Fruit fly (Drosophila melanogaster): Measurements from ENCODE around the gene CG42781.

The CG42781 gene

DNA sequence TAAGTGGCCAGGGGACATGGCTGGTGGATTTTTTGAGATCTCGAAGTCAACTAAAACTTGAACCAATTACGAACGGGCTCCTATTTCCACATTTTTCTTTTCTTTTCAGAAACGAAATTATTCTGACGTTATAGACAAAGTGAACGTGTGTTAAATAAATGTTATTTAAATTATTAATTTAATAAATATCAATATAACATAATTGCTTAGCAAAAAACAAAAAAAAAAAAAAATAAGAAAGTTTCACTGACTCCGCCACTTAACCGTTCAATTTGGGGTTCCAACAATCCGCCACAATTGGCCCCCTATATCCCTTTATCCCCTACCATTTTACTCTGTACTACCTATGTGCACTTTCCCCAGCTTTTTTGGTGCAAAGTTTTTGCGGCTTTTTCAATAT is at the start of gene CG42781:
Gene CG42781, minus strand, starts transcription at position 101 of the 400 bp plus-strand sequence.
- TF ChIP-seq Sin3A (optimal IDR thresholded peaks at IDR 0.05) (no peak), Myc (optimal IDR thresholded peaks at IDR 0.05) (no peak), insv (optimal IDR thresholded peaks at IDR 0.05) (no peak), h (optimal IDR thresholded peaks at IDR 0.05) (no peak), ttk (optimal IDR thresholded peaks at IDR 0.05) (no peak), psq (optimal IDR thresholded peaks at IDR 0.05) (no peak)

DNA sequence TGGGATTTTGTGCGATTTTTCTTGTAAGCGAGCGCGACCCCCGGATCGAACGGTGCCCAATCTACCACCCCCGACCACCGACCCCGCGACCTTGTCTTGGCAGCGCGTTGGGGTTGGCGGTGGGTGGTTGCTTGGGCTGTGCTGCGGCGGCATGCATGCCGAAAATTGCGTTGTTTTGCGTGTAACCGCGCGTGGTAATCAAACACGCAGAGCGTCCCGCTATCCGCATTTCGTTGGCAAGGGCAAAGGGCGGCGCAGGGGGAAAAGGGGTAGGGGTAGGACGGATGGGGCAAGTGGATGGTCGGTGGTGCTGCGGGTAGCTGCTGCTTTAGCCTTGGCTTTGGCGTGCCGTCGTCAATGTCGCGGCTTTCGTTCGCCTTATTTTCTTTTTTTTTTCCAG is 49.6 kb upstream of the CG42781 start:
- TF ChIP-seq h (optimal IDR thresholded peaks at IDR 0.05) = no peak
- TF ChIP-seq psq (optimal IDR thresholded peaks at IDR 0.05) = no peak
- no peak for TF ChIP-seq ttk (optimal IDR thresholded peaks at IDR 0.05)
- TF ChIP-seq Sin3A (optimal IDR thresholded peaks at IDR 0.05) = no peak
- TF ChIP-seq Myc (optimal IDR thresholded peaks at IDR 0.05) = no peak
- TF ChIP-seq insv (optimal IDR thresholded peaks at IDR 0.05) = no peak

DNA sequence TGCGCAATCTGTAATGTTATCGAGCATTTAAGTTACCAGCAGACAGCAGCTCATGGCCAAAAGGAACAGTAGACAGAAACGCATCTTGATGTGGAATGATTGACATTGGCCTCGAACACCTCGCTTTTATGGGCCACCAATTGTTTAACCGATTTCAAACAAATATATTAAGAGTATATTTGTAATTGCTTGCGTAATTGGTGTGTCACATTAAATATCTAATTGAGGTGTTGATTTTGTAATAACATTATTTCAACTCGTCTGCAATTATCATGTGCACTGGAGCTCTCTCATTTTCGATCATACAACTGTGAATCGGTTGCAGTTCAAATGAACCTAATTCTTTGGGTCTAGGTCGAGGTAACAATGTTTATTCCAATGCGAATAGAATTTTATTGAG is 42.9 kb upstream of the CG42781 start, which contains the start of gene CG32726:
Gene CG32726, minus strand, starts transcription at position 101 of the 400 bp plus-strand sequence.
- TF ChIP-seq ttk (optimal IDR thresholded peaks at IDR 0.05) (no peak), insv (optimal IDR thresholded peaks at IDR 0.05) (no peak), Myc (optimal IDR thresholded peaks at IDR 0.05) (no peak), h (optimal IDR thresholded peaks at IDR 0.05) (no peak), psq (optimal IDR thresholded peaks at IDR 0.05) (no peak), Sin3A (optimal IDR thresholded peaks at IDR 0.05) (no peak)

DNA sequence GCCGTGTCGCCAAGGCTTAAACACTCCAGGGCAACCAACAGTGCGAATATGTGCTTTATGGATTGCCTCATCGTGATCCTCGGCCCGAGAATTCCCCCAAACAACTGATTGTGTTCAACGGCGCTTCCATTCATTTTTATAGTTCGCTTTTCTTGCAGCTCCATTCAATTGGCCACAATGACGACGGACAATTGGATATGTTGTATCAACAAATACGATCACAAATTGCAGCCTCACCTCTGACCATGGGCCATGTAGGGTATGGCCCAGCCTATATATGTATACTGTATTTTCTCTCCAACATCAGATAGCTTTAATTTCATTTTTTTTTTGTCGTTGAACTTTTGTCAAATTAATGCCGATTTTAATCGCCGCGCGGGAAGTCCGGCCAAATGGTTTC is 42.0 kb upstream of the CG42781 start, which contains the start of gene CG15036:
Gene CG15036, minus strand, starts transcription at position 101 of the 400 bp plus-strand sequence.
- no peak for TF ChIP-seq ttk (optimal IDR thresholded peaks at IDR 0.05)
- TF ChIP-seq h (optimal IDR thresholded peaks at IDR 0.05) = no peak
- no peak for TF ChIP-seq Sin3A (optimal IDR thresholded peaks at IDR 0.05)
- no peak for TF ChIP-seq insv (optimal IDR thresholded peaks at IDR 0.05)
- no peak for TF ChIP-seq psq (optimal IDR thresholded peaks at IDR 0.05)
- no peak for TF ChIP-seq Myc (optimal IDR thresholded peaks at IDR 0.05)

DNA sequence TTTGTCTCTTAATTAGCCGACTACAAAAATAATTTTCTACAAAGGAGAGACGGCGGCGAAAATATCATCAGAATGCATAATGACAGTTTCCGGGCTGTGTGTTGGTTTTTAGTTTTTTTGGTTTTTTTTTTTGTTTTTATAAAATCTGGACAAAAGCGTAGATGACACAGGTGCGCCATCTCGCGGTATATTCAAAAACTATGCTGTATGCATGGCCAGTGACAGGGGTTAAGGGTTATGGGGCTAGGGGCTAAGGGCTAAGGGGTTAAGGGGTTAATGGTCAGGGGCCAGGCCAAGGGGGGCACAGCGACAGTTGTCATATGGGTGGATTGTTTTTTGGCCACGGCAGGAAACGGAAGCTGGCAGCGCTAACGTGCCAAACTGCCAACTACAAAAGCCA is 39.8 kb upstream of the CG42781 start:
- TF ChIP-seq insv (optimal IDR thresholded peaks at IDR 0.05) (no peak), psq (optimal IDR thresholded peaks at IDR 0.05) (no peak)

DNA sequence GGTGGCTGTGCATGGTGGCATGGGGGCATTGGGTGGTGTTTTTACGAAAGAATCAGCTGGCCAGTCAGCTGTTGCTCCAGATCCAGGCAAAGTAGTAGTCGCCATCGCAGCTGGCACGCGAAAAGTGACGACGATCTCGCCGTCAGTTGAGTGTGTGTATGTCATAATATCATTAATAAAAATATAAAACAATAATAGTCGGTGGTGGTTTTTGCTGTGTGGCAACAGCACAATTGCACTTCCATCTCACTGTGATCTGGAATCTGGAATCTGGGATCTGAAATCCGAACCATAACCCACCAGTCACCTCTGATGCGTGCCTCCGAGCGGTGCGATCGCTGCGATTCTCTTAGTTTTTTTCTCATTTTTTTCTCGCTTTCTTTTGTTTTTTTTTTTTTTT is 35.5 kb upstream of the CG42781 start, which contains the start of gene rumpel:
Gene rumpel, plus strand, starts transcription at position 301 of the 400 bp plus-strand sequence.
- TF ChIP-seq insv (optimal IDR thresholded peaks at IDR 0.05) (no peak), h (optimal IDR thresholded peaks at IDR 0.05) (no peak), Myc (optimal IDR thresholded peaks at IDR 0.05) (no peak), psq (optimal IDR thresholded peaks at IDR 0.05) (no peak)

DNA sequence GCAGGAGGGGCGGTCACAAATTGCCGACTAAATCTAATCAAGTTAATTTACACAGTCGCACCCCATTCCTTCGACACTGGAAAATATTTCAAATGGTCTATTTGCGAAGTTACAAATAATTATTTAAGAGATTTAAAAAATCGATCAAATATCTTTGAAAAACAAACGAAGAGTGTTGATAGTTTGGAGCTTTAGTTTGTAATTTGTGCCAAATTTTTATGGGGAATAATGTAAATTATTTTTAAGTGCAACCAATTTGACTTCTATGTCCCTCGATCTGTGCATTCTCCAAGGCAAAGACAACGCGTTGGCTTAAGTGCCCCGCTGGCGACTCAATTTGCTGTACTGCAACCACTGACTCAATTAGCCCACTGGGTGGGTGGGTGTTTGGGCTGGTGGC is 35.1 kb upstream of the CG42781 start:
- TF ChIP-seq insv (optimal IDR thresholded peaks at IDR 0.05) (no peak), Sin3A (optimal IDR thresholded peaks at IDR 0.05) (no peak), psq (optimal IDR thresholded peaks at IDR 0.05) (no peak), ttk (optimal IDR thresholded peaks at IDR 0.05) (no peak), Myc (optimal IDR thresholded peaks at IDR 0.05) (no peak), h (optimal IDR thresholded peaks at IDR 0.05) (no peak)

DNA sequence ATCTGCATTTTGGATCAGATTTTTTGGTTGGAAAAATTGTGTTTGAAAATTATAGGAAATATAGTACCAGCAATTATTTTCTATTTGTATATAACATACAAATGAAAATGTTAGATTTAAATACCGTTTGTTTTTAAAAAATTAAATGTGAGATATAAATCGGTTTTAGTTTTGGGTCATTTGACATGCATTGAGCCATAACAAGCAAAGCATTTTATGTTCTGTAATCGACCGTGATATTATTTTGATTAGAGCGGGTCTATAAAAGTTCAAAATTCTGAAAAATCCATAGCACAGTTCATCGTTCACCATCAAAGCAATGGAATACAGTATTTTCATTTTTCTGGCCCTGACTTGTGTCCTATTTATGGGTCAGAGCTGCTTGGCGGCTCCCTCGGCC is 34.2 kb upstream of the CG42781 start, which contains the start of gene CG34337:
Gene CG34337, plus strand, starts transcription at position 301 of the 400 bp plus-strand sequence.
- TF ChIP-seq psq (optimal IDR thresholded peaks at IDR 0.05) (no peak), insv (optimal IDR thresholded peaks at IDR 0.05) (no peak), h (optimal IDR thresholded peaks at IDR 0.05) (no peak), Sin3A (optimal IDR thresholded peaks at IDR 0.05) (no peak), ttk (optimal IDR thresholded peaks at IDR 0.05) (no peak), Myc (optimal IDR thresholded peaks at IDR 0.05) (no peak)

DNA sequence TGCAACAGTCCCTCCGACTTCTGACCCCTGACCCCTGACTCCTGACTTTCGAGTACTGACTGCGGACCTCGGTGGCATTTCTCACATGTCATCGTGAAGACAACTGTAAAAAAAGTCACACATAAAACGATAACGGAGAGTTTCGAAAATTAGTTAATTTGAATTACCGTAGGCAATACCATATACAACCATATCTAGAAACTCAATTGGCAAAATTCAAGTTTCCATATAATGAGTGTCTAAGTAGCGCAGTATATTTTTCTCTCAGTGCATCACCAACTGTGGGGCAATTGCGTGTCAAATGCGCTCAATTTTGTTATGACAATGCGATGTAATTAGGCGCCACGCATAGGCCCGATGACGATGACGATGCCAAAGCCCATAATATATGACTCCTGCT is 32.2 kb upstream of the CG42781 start:
- TF ChIP-seq Sin3A (optimal IDR thresholded peaks at IDR 0.05) (no peak), insv (optimal IDR thresholded peaks at IDR 0.05) (no peak), psq (optimal IDR thresholded peaks at IDR 0.05) (no peak), Myc (optimal IDR thresholded peaks at IDR 0.05) (no peak), h (optimal IDR thresholded peaks at IDR 0.05) (no peak), ttk (optimal IDR thresholded peaks at IDR 0.05) (no peak)

DNA sequence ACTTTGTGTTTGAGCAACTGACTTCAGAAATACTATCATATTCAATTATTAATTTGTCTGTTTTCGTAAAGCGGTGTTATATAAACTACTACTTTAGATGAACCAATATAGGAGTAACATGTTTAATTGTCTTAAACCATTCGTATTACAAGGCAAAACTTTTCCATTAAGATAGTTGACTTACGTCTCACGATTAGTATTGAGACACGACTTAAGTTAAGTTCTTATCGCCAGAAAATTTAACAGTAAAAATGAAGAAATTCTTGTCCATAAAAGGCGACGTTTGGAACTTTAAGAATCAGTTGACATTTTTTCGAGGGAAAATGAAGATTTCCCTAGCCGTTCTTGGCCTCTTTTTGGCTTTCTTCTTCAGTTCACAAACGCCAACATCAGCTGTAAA is 30.8 kb upstream of the CG42781 start, which contains the start of gene CG42705:
Gene CG42705, plus strand, starts transcription at position 301 of the 400 bp plus-strand sequence.
- TF ChIP-seq Myc (optimal IDR thresholded peaks at IDR 0.05) (no peak), psq (optimal IDR thresholded peaks at IDR 0.05) (no peak), insv (optimal IDR thresholded peaks at IDR 0.05) (no peak), h (optimal IDR thresholded peaks at IDR 0.05) (no peak), ttk (optimal IDR thresholded peaks at IDR 0.05) (no peak), Sin3A (optimal IDR thresholded peaks at IDR 0.05) (no peak)

DNA sequence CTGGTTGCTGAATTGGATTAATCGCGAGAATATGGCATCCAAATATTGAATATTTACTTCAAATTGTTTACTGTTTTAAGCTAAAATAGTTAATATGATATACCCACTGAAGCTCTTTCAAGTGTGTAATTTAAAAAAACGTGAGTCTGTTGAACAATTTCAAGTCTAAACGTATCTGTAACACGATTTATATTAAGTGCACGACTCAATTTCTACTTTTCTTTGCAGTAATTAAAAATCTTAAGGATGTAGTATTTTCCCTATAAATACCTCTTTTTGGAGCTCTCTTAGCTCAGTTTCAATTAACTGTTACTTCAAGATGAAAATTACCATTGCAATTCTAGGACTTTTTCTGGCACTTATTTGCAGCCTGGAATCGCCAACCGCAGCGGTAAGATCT is 29.6 kb upstream of the CG42781 start, which contains the start of gene CG42704:
Gene CG42704, plus strand, starts transcription at position 301 of the 400 bp plus-strand sequence.
- TF ChIP-seq ttk (optimal IDR thresholded peaks at IDR 0.05) (no peak), insv (optimal IDR thresholded peaks at IDR 0.05) (no peak), Myc (optimal IDR thresholded peaks at IDR 0.05) (no peak), Sin3A (optimal IDR thresholded peaks at IDR 0.05) (no peak), psq (optimal IDR thresholded peaks at IDR 0.05) (no peak), h (optimal IDR thresholded peaks at IDR 0.05) (no peak)

DNA sequence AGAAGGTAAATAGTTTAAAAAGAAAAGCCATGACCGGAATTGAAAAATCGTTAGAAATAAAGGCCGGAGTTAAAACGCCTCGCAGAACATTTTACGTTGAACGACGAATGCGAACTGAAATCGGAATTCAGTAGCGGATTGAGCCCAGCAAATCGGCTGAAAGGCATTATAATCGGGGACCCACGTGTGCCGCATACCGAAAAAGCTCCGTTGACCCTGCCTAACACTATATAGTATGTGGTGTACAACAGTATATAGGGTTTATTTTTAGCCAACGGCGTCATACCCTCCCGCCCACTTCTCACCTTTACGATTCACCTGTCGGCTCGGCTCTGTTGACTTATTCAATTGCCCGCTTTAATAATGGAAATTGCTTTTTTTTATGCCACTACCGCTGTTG is 29.0 kb upstream of the CG42781 start, which contains the start of gene CG42246:
Gene CG42246, minus strand, starts transcription at position 101 of the 400 bp plus-strand sequence.
- TF ChIP-seq insv (optimal IDR thresholded peaks at IDR 0.05) (no peak), ttk (optimal IDR thresholded peaks at IDR 0.05) (no peak), h (optimal IDR thresholded peaks at IDR 0.05) (no peak), psq (optimal IDR thresholded peaks at IDR 0.05) (no peak), Sin3A (optimal IDR thresholded peaks at IDR 0.05) (no peak), Myc (optimal IDR thresholded peaks at IDR 0.05) (no peak)

DNA sequence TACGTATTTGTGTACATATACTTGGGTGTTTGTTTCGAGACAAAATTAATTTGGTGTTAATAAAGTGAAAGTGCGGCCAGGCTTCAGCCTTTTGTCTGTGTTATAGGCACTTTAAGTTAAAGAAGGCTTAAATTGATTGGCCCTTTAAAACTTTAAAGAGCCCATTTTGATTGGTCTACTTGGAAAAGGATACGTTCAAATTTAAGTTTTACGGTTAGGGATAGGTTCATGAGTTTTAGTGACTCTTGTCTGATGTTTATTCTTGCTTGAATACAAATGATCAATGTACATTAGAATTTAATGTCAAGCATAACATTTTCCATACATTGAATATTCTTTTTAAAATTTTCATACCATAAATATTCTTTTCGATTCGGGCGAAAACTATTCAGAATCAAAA is 24.1 kb upstream of the CG42781 start, which contains the start of gene CG32727:
Gene CG32727, plus strand, starts transcription at position 301 of the 400 bp plus-strand sequence.
- no peak for TF ChIP-seq h (optimal IDR thresholded peaks at IDR 0.05)
- no peak for TF ChIP-seq ttk (optimal IDR thresholded peaks at IDR 0.05)
- no peak for TF ChIP-seq psq (optimal IDR thresholded peaks at IDR 0.05)
- no peak for TF ChIP-seq insv (optimal IDR thresholded peaks at IDR 0.05)
- no peak for TF ChIP-seq Sin3A (optimal IDR thresholded peaks at IDR 0.05)
- no peak for TF ChIP-seq Myc (optimal IDR thresholded peaks at IDR 0.05)
